Fruit fly (Drosophila melanogaster) whole organism, embryonic: ENCODE results near the gene janA.

Source experiments
- Ada2b ChIP-seq: fragments of 200-800 bp; sonication (Bioruptor generic); IDR thresholded peaks from 2 replicates; pipeline ENCODE4 v1.3.6; 2022; ENCODE audit warnings: missing biosample characterization, missing genetic modification characterization
- BEAF-32 ChIP-seq: fragments of 200-800 bp; sonication (Bioruptor generic); optimal IDR thresholded peaks from 3 replicates; lab custom pipeline; 2017; ENCODE audit warnings: missing biosample characterization, missing genetic modification characterization, mild to moderate bottlenecking, moderate library complexity, missing genetic modification reagents
- Bgb ChIP-seq: fragments of 200-800 bp; sonication (Bioruptor generic); IDR thresholded peaks from 2 replicates; pipeline ENCODE4 v1.3.6; 2022; ENCODE audit warnings: missing biosample characterization, missing genetic modification characterization; ENCODE audit not compliant: partially characterized antibody
- CG10366 ChIP-seq: fragments of 200-800 bp; sonication (Bioruptor generic); IDR thresholded peaks from 2 replicates; pipeline ENCODE4 v1.3.6; 2022; ENCODE audit warnings: missing biosample characterization, missing genetic modification characterization
- CG13287 ChIP-seq: fragments of 200-800 bp; sonication (Bioruptor generic); IDR thresholded peaks from 2 replicates; pipeline ENCODE4 v1.3.6; 2022; ENCODE audit warnings: missing biosample characterization, missing genetic modification characterization; ENCODE audit not compliant: partially characterized antibody
- CG14860 ChIP-seq: fragments of 200-800 bp; sonication (Bioruptor generic); IDR thresholded peaks from 3 replicates; pipeline ENCODE4 v1.3.6; 2022; ENCODE audit warnings: missing biosample characterization, missing genetic modification characterization; ENCODE audit not compliant: partially characterized antibody
- CG15073 ChIP-seq: fragments of 200-800 bp; sonication (Bioruptor generic); optimal IDR thresholded peaks from 2 replicates; lab custom pipeline; 2016; ENCODE audit warnings: missing biosample characterization, missing genetic modification characterization
- CG15514 ChIP-seq: fragments of 200-800 bp; sonication (Bioruptor generic); optimal IDR thresholded peaks from 3 replicates; lab custom pipeline; 2017; ENCODE audit warnings: missing biosample characterization, missing genetic modification characterization, mild to moderate bottlenecking, moderate library complexity, missing genetic modification reagents
- CG16863 ChIP-seq: fragments of 200-800 bp; sonication (Bioruptor generic); optimal IDR thresholded peaks from 3 replicates; lab custom pipeline; 2016; ENCODE audit warnings: missing biosample characterization, missing genetic modification characterization
- CG17186 ChIP-seq: fragments of 200-800 bp; sonication (Bioruptor generic); optimal IDR thresholded peaks from 3 replicates; lab custom pipeline; 2017; ENCODE audit warnings: missing biosample characterization, missing genetic modification reagents, missing genetic modification characterization
- CG18599 ChIP-seq: fragments of 200-800 bp; sonication (Bioruptor generic); optimal IDR thresholded peaks from 3 replicates; lab custom pipeline; 2017; ENCODE audit warnings: missing biosample characterization, missing genetic modification characterization, mild to moderate bottlenecking, moderate library complexity, missing genetic modification reagents
- CG18619 ChIP-seq: fragments of 200-800 bp; sonication (Bioruptor generic); optimal IDR thresholded peaks from 3 replicates; lab custom pipeline; 2017; ENCODE audit warnings: missing biosample characterization, mild to moderate bottlenecking, missing genetic modification characterization
- CG2199 ChIP-seq: fragments of 200-800 bp; sonication (Bioruptor generic); IDR thresholded peaks from 3 replicates; pipeline ENCODE4 v1.3.6; 2022; ENCODE audit warnings: missing biosample characterization, missing genetic modification characterization
- CG2889 ChIP-seq: fragments of 200-800 bp; sonication (Bioruptor generic); IDR thresholded peaks from 3 replicates; pipeline ENCODE4 v1.3.6; 2022; ENCODE audit warnings: missing biosample characterization, missing genetic modification characterization
- CG34224 ChIP-seq: fragments of 200-800 bp; sonication (Bioruptor generic); IDR thresholded peaks from 3 replicates; pipeline ENCODE4 v1.3.6; 2022; ENCODE audit warnings: missing biosample characterization, missing genetic modification characterization; ENCODE audit not compliant: partially characterized antibody
- CG3726 ChIP-seq: fragments of 200-800 bp; sonication (Bioruptor generic); IDR thresholded peaks from 3 replicates; pipeline ENCODE4, ENCODE4 v1.3.6; 2022; ENCODE audit warnings: missing biosample characterization, missing genetic modification characterization
- CG4328 ChIP-seq: fragments of 200-800 bp; sonication (Bioruptor generic); optimal IDR thresholded peaks from 3 replicates; lab custom pipeline; 2017; ENCODE audit warnings: missing biosample characterization, missing genetic modification reagents, missing genetic modification characterization
- CG4854 ChIP-seq: fragments of 200-800 bp; sonication (Bioruptor generic); optimal IDR thresholded peaks from 2 replicates; lab custom pipeline; 2016; ENCODE audit warnings: missing biosample characterization, missing genetic modification characterization, inconsistent platforms
- CG6689 ChIP-seq: fragments of 200-800 bp; sonication (Bioruptor generic); IDR thresholded peaks from 2 replicates; pipeline ENCODE4 v1.3.6; 2022; ENCODE audit warnings: missing biosample characterization, missing genetic modification characterization
- CG9215 ChIP-seq: fragments of 200-800 bp; sonication (Bioruptor generic); IDR thresholded peaks from 2 replicates; pipeline ENCODE4 v1.3.6; 2022; ENCODE audit warnings: missing biosample characterization, missing genetic modification characterization
- D ChIP-seq, 2 experiments: fragments of 200-800 bp in 1 of 2; fragments of >200 bp in 1 of 2; sonication (Bioruptor generic) in 1 of 2; optimal IDR thresholded peaks; 2 replicates in 1 of 2; 3 replicates in 1 of 2; lab custom pipeline; 2017; ENCODE audit warnings: mild to moderate bottlenecking in 1 of 2, missing biosample characterization in 1 of 2, missing genetic modification characterization in 1 of 2, missing genetic modification reagents in 1 of 2
- Dp ChIP-seq: fragments of 200-800 bp; sonication (Bioruptor generic); optimal IDR thresholded peaks from 2 replicates; lab custom pipeline; 2018; ENCODE audit warnings: missing biosample characterization, mild to moderate bottlenecking, missing genetic modification characterization, moderate library complexity
- Fer1 ChIP-seq: fragments of 200-800 bp; sonication (Bioruptor generic); optimal IDR thresholded peaks from 2 replicates; lab custom pipeline; 2017; ENCODE audit warnings: missing biosample characterization, mild to moderate bottlenecking, missing genetic modification characterization
- HLH4C ChIP-seq: fragments of 200-800 bp; sonication (Bioruptor generic); IDR thresholded peaks from 3 replicates; pipeline ENCODE4 v1.3.6; 2022; ENCODE audit warnings: missing biosample characterization, missing genetic modification characterization; ENCODE audit not compliant: partially characterized antibody
- Hmx ChIP-seq: fragments of 200-800 bp; sonication (Bioruptor generic); optimal IDR thresholded peaks from 2 replicates; lab custom pipeline; 2016; ENCODE audit warnings: missing biosample characterization, missing genetic modification characterization
- Nf-YA ChIP-seq: fragments of 200-800 bp; sonication (Bioruptor generic); IDR thresholded peaks from 2 replicates; pipeline ENCODE4 v1.3.6; 2022; ENCODE audit warnings: missing biosample characterization, missing genetic modification characterization
- Nf-YC ChIP-seq: fragments of 200-800 bp; optimal IDR thresholded peaks from 3 replicates; lab custom pipeline; 2019; ENCODE audit warnings: missing biosample characterization, mild to moderate bottlenecking, missing genetic modification characterization, moderate library complexity
- Opbp ChIP-seq: fragments of 200-800 bp; sonication (Bioruptor generic); IDR thresholded peaks from 3 replicates; pipeline ENCODE4 v1.3.6; 2022; ENCODE audit warnings: missing biosample characterization, missing genetic modification characterization; ENCODE audit not compliant: partially characterized antibody
- Optix ChIP-seq: fragments of 200-800 bp; sonication (Bioruptor generic); IDR thresholded peaks from 3 replicates; pipeline ENCODE4 v1.3.6; 2022; ENCODE audit warnings: missing biosample characterization, missing genetic modification characterization
- Sox102F ChIP-seq: fragments of 200-800 bp; sonication (Bioruptor generic); optimal IDR thresholded peaks from 2 replicates; lab custom pipeline; 2018; ENCODE audit warnings: missing biosample characterization, mild to moderate bottlenecking, missing genetic modification characterization, moderate library complexity
- Sry-β ChIP-seq: fragments of 200-800 bp; sonication (Bioruptor generic); optimal IDR thresholded peaks from 2 replicates; lab custom pipeline; 2018; ENCODE audit warnings: missing biosample characterization, mild to moderate bottlenecking, missing genetic modification characterization, moderate library complexity
- Ssrp ChIP-seq: fragments of 200-800 bp; sonication (Bioruptor generic); optimal IDR thresholded peaks from 2 replicates; lab custom pipeline; 2018; ENCODE audit warnings: missing biosample characterization, mild to moderate bottlenecking, missing genetic modification characterization, moderate library complexity
- amos ChIP-seq: fragments of 200-800 bp; sonication (Bioruptor generic); IDR thresholded peaks from 2 replicates; pipeline ENCODE4 v1.3.6; 2022; ENCODE audit warnings: missing biosample characterization, missing genetic modification characterization; ENCODE audit not compliant: partially characterized antibody
- aop ChIP-seq: fragments of 200-800 bp; sonication (Bioruptor generic); IDR thresholded peaks from 2 replicates; pipeline ENCODE4 v1.3.6; 2022; ENCODE audit warnings: missing biosample characterization, missing genetic modification characterization
- ase ChIP-seq: fragments of 200-800 bp; sonication (Bioruptor generic); IDR thresholded peaks from 3 replicates; pipeline ENCODE4 v1.3.6; 2022; ENCODE audit warnings: missing biosample characterization, missing genetic modification characterization
- bbx ChIP-seq: fragments of 200-800 bp; sonication (Bioruptor generic); IDR thresholded peaks from 2 replicates; pipeline ENCODE4 v1.3.6; 2022; ENCODE audit warnings: missing biosample characterization, missing genetic modification characterization; ENCODE audit not compliant: partially characterized antibody
- bigmax ChIP-seq: fragments of 200-800 bp; sonication (Bioruptor generic); optimal IDR thresholded peaks from 2 replicates; lab custom pipeline; 2018; ENCODE audit warnings: missing biosample characterization, mild to moderate bottlenecking, missing genetic modification characterization
- cato ChIP-seq: fragments of 200-800 bp; sonication (Bioruptor generic); optimal IDR thresholded peaks from 2 replicates; lab custom pipeline; 2016; ENCODE audit warnings: missing biosample characterization, missing genetic modification characterization, borderline replicate concordance
- ci ChIP-seq: fragments of 200-800 bp; sonication (Bioruptor generic); IDR thresholded peaks from 3 replicates; pipeline ENCODE4 v1.3.6; 2022; ENCODE audit warnings: missing biosample characterization, missing genetic modification characterization
- da ChIP-seq: fragments of 200-800 bp; sonication (Bioruptor generic); optimal IDR thresholded peaks from 2 replicates; lab custom pipeline; 2016; ENCODE audit warnings: missing biosample characterization, missing genetic modification characterization
- dpn ChIP-seq, 2 experiments: fragments of 200-800 bp; sonication (Bioruptor generic); optimal IDR thresholded peaks; 3 replicates each; lab custom pipeline; 2016; ENCODE audit warnings: missing biosample characterization in 2 of 2, missing genetic modification characterization in 2 of 2
- gcm ChIP-seq: fragments of 200-800 bp; sonication (Bioruptor generic); optimal IDR thresholded peaks from 2 replicates; lab custom pipeline; 2019; ENCODE audit warnings: missing biosample characterization, mild to moderate bottlenecking, missing genetic modification characterization, moderate library complexity
- gsb ChIP-seq: fragments of 200-800 bp; sonication (Bioruptor generic); IDR thresholded peaks from 2 replicates; pipeline ENCODE4 v1.3.6; 2022; ENCODE audit warnings: missing biosample characterization, missing genetic modification characterization
- hkb ChIP-seq, 2 experiments: fragments of 200-800 bp in 1 of 2; fragments of >200 bp in 1 of 2; sonication (Bioruptor generic) in 1 of 2; IDR thresholded peaks in 1 of 2; optimal IDR thresholded peaks in 1 of 2; 2 replicates each; pipeline versions ENCODE4 v1.3.6 to Lab custom; 2017 to 2022; ENCODE audit warnings: missing biosample characterization in 1 of 2, missing genetic modification characterization in 1 of 2
- knrl ChIP-seq: fragments of 200-800 bp; sonication (Bioruptor generic); IDR thresholded peaks from 3 replicates; pipeline ENCODE4 v1.3.6; 2022; ENCODE audit warnings: missing biosample characterization, missing genetic modification characterization; ENCODE audit not compliant: partially characterized antibody
- pita ChIP-seq: fragments of 200-800 bp; sonication (Bioruptor generic); optimal IDR thresholded peaks from 2 replicates; lab custom pipeline; 2017; ENCODE audit warnings: missing biosample characterization, mild to moderate bottlenecking, missing genetic modification characterization
- sens-2 ChIP-seq: fragments of 200-800 bp; sonication (Bioruptor generic); IDR thresholded peaks from 2 replicates; pipeline ENCODE4 v1.3.6; 2022; ENCODE audit warnings: missing biosample characterization, missing genetic modification characterization
- twi ChIP-seq: fragments of 200-800 bp; optimal IDR thresholded peaks from 2 replicates; lab custom pipeline; 2019; ENCODE audit warnings: missing biosample characterization, mild to moderate bottlenecking, missing genetic modification characterization, moderate library complexity
- usp ChIP-seq: fragments of >200 bp; optimal IDR thresholded peaks from 2 replicates; lab custom pipeline; 2017; ENCODE audit warnings: missing biosample characterization, missing genetic modification characterization

The janA gene

dm6 chr3R:30036609-30037008 is 2.7 kb downstream of the janA start, which contains the start of gene ZIPIC (continued):
- no peak for TF ChIP-seq CG4328 (GFP tag; lab: Kevin White, UChicago)
- TF ChIP-seq Ssrp (tag; lab: Kevin White, UChicago) = no peak
- TF ChIP-seq Bgb (GFP tag; lab: Robert Waterston, UW) = peak; percentile 46
- TF ChIP-seq CG17186 (GFP tag; lab: Kevin White, UChicago) = peak; percentile 23
- no peak for TF ChIP-seq twi
- TF ChIP-seq aop = no peak
- peak; percentile 64; the same call in 1 of the 3 replicates for TF ChIP-seq Opbp (GFP tag; lab: Robert Waterston, UW)
- TF ChIP-seq CG2889 = no peak
- TF ChIP-seq dpn (GFP tag; optimal IDR thresholded peaks at IDR 0.05; lab: Kevin White, UChicago) = no peak
- TF ChIP-seq ci (GFP tag; lab: Robert Waterston, UW) = 0 out of 3 replicates have a peak, but pooled peaks have one; percentile 6
- peak; percentile 99 for TF ChIP-seq CG15514 (GFP tag; lab: Kevin White, UChicago)
- peak; percentile 74 for TF ChIP-seq HLH4C
- no peak for TF ChIP-seq CG4854 (GFP tag; lab: Kevin White, UChicago)
- TF ChIP-seq Sox102F (GFP tag; lab: Kevin White, UChicago) = no peak
- TF ChIP-seq D (optimal IDR thresholded peaks at IDR 0.05; lab: Kevin White, UChicago) = no peak
- TF ChIP-seq D (GFP tag; optimal IDR thresholded peaks at IDR 0.05; lab: Kevin White, UChicago) = no peak
- TF ChIP-seq CG15073 (GFP tag; lab: Kevin White, UChicago) = no peak
- TF ChIP-seq CG10366 (GFP tag; lab: Robert Waterston, UW) = no peak
- TF ChIP-seq CG16863 (GFP tag; lab: Kevin White, UChicago) = no peak
- peak; percentile 30 for TF ChIP-seq bigmax
- TF ChIP-seq CG2199 (GFP tag; lab: Robert Waterston, UW) = no peak
- no peak for TF ChIP-seq pita
- TF ChIP-seq CG6689 (GFP tag; lab: Robert Waterston, UW) = no peak
- no peak for TF ChIP-seq CG3726 (GFP tag; lab: Robert Waterston, UW)
- no peak for TF ChIP-seq CG18619
- TF ChIP-seq knrl (GFP tag; lab: Robert Waterston, UW) = peak; percentile 36; the same call in 1 of the 3 replicates
- TF ChIP-seq Hmx (GFP tag; lab: Kevin White, UChicago) = no peak
- no peak for TF ChIP-seq CG18599
- peak; percentile 80 for TF ChIP-seq Dp (GFP tag; lab: Kevin White, UChicago)
- TF ChIP-seq BEAF-32 (GFP tag; lab: Kevin White, UChicago) = peak; percentile 49
- peak; percentile 52 for TF ChIP-seq bbx (GFP tag; lab: Robert Waterston, UW)
- no peak for TF ChIP-seq CG9215 (GFP tag; lab: Robert Waterston, UW)
- no peak for TF ChIP-seq gsb (GFP tag; lab: Robert Waterston, UW)
- no peak for TF ChIP-seq hkb (optimal IDR thresholded peaks at IDR 0.05; lab: Kevin White, UChicago)
- no peak for TF ChIP-seq hkb (GFP tag; IDR thresholded peaks at IDR 0.05; lab: Robert Waterston, UW)
- TF ChIP-seq Nf-YA = no peak
- TF ChIP-seq amos (GFP tag; lab: Robert Waterston, UW) = peak; percentile 61; the same call in 1 of the 2 replicates
- no peak for TF ChIP-seq Sry-β (GFP tag; lab: Kevin White, UChicago)
- TF ChIP-seq gcm (GFP tag; lab: Kevin White, UChicago) = no peak
- TF ChIP-seq sens-2 (GFP tag; lab: Robert Waterston, UW) = no peak
- TF ChIP-seq Nf-YC (tag; lab: Kevin White, UChicago) = no peak
- no peak for TF ChIP-seq Fer1 (GFP tag; lab: Kevin White, UChicago)
- TF ChIP-seq usp = no peak
- TF ChIP-seq Optix = no peak
- no peak for TF ChIP-seq da (GFP tag; lab: Kevin White, UChicago)
- TF ChIP-seq cato = no peak
- no peak for TF ChIP-seq Ada2b (GFP tag; lab: Robert Waterston, UW)
- TF ChIP-seq CG13287 (GFP tag; lab: Robert Waterston, UW) = peak; percentile 74
- peak; percentile 69 for TF ChIP-seq CG34224 (GFP tag; lab: Robert Waterston, UW)
- no peak for TF ChIP-seq ase (GFP tag; lab: Robert Waterston, UW)
- no peak; the same call in 2 of the 3 replicates for TF ChIP-seq CG14860 (GFP tag; lab: Robert Waterston, UW)
